Worm (Caenorhabditis elegans) whole organism, mixed stage, embryonic: ENCODE results near the gene M18.3.

Experiments used
- M03D4.4 ChIP-seq: sonication (generic microtip); optimal IDR thresholded peaks from 2 replicates; lab custom pipeline; 2017; ENCODE audit warnings: mild to moderate bottlenecking, missing genetic modification characterization, missing compliant biosample characterization
- bed-3 ChIP-seq: fragments of 200-800 bp; sonication (Bioruptor generic); optimal IDR thresholded peaks from 3 replicates; lab custom pipeline; 2018; ENCODE audit warnings: mild to moderate bottlenecking, missing genetic modification characterization, moderate library complexity, missing compliant biosample characterization
- blmp-1 ChIP-seq: fragments of 150-350 bp; optimal IDR thresholded peaks from 2 replicates; lab custom pipeline; 2014; ENCODE audit warnings: missing biosample characterization, missing genetic modification characterization
- cnd-1 ChIP-seq: fragments of 200-800 bp; sonication (Bioruptor generic); optimal IDR thresholded peaks from 2 replicates; lab custom pipeline; 2018; ENCODE audit warnings: mild to moderate bottlenecking, missing genetic modification characterization, missing compliant biosample characterization
- drap-1 ChIP-seq: fragments of 200-800 bp; sonication (Bioruptor generic); optimal IDR thresholded peaks from 3 replicates; lab custom pipeline; 2018; ENCODE audit warnings: mild to moderate bottlenecking, missing genetic modification characterization, missing compliant biosample characterization
- elt-1 ChIP-seq: sonication (generic microtip); optimal IDR thresholded peaks from 2 replicates; lab custom pipeline; 2017; ENCODE audit warnings: missing genetic modification characterization, mild to moderate bottlenecking, missing compliant biosample characterization, antibody characterized with exemption, moderate library complexity, borderline replicate concordance; ENCODE audit not compliant: insufficient read depth
- elt-3 ChIP-seq: fragments of 150-350 bp; optimal IDR thresholded peaks from 2 replicates; lab custom pipeline; 2014; ENCODE audit warnings: missing biosample characterization, missing genetic modification characterization
- nhr-237 ChIP-seq: fragments of 150-350 bp; optimal IDR thresholded peaks from 2 replicates; lab custom pipeline; 2014; ENCODE audit warnings: missing biosample characterization, missing genetic modification characterization
- nhr-28 ChIP-seq: fragments of 150-350 bp; optimal IDR thresholded peaks from 2 replicates; lab custom pipeline; 2014; ENCODE audit warnings: missing biosample characterization, missing genetic modification characterization
- pha-4 ChIP-seq: fragments of 150-350 bp; optimal IDR thresholded peaks from 2 replicates; lab custom pipeline; 2018; ENCODE audit warnings: missing biosample characterization, missing genetic modification reagents, missing genetic modification characterization
- snpc-4 ChIP-seq: fragments of 150-350 bp; optimal IDR thresholded peaks from 2 replicates; lab custom pipeline; 2014; ENCODE audit warnings: missing biosample characterization, missing genetic modification characterization

ce11 chrIV:12140959-12141358 is 35.3 kb downstream of the M18.3 start, which contains the start of gene B0001.8:
- TF ChIP-seq pha-4 (tag; lab: Kevin White, UChicago) (no peak), snpc-4 (tag; lab: Kevin White, UChicago) (no peak), nhr-237 (tag; lab: Kevin White, UChicago) (no peak), nhr-28 (tag; lab: Kevin White, UChicago) (no peak), blmp-1 (tag; lab: Kevin White, UChicago) (no peak), elt-1 (tag; lab: Kevin White, UChicago) (no peak), drap-1 (no peak), M03D4.4 (tag; lab: Kevin White, UChicago) (no peak), cnd-1 (tag; lab: Kevin White, UChicago) (no peak), elt-3 (tag; lab: Kevin White, UChicago) (no peak), bed-3 (GFP tag; lab: Kevin White, UChicago) (no peak)
